Worm (Caenorhabditis elegans) whole organism, mixed stage, embryonic: ENCODE data around the gene W01C9.2.

ENCODE experiments used
- blmp-1 ChIP-seq: fragments of 150-350 bp; optimal IDR thresholded peaks from 2 replicates; lab custom pipeline; 2014; ENCODE audit warnings: missing biosample characterization, missing genetic modification characterization
- lsy-2 ChIP-seq: fragments of 150-350 bp; optimal IDR thresholded peaks from 2 replicates; lab custom pipeline; 2014; ENCODE audit warnings: missing biosample characterization, missing genetic modification characterization
- nhr-12 ChIP-seq: fragments of 150-350 bp; optimal IDR thresholded peaks from 2 replicates; lab custom pipeline; 2014; ENCODE audit warnings: missing biosample characterization, missing genetic modification characterization
- snpc-4 ChIP-seq: fragments of 150-350 bp; optimal IDR thresholded peaks from 2 replicates; lab custom pipeline; 2014; ENCODE audit warnings: missing biosample characterization, missing genetic modification characterization
- tbx-8 ChIP-seq: fragments of 200-800 bp; sonication (Bioruptor generic); optimal IDR thresholded peaks from 2 replicates; lab custom pipeline; 2018; ENCODE audit warnings: mild to moderate bottlenecking, missing genetic modification characterization, moderate library complexity, missing compliant biosample characterization
- zip-8 ChIP-seq: fragments of 150-350 bp; optimal IDR thresholded peaks from 2 replicates; lab custom pipeline; 2014; ENCODE audit warnings: missing biosample characterization, missing genetic modification characterization
- ztf-11 ChIP-seq: fragments of 150-350 bp; optimal IDR thresholded peaks from 2 replicates; lab custom pipeline; 2014; ENCODE audit warnings: missing biosample characterization, missing genetic modification characterization

ce11 chrII:8516783-8517182 lies 19.4 kb upstream of the W01C9.2 start, which contains the start of gene rnh-2:
- TF ChIP-seq nhr-12 (tag; lab: Kevin White, UChicago) (no peak), ztf-11 (tag; lab: Kevin White, UChicago) (no peak), lsy-2 (tag; lab: Kevin White, UChicago) (peak; percentile 91), zip-8 (tag; lab: Kevin White, UChicago) (no peak), blmp-1 (tag; lab: Kevin White, UChicago) (no peak), snpc-4 (tag; lab: Kevin White, UChicago) (no peak), tbx-8 (no peak)
